Worm (Caenorhabditis elegans) whole organism, L1 larva: ENCODE results near the gene Y41E3.7.
A peak's percentile ranks its signal among the peaks of the same experiment; 100 is the strongest.

Experiments used
- Y116A8C.19 ChIP-seq: sonication (generic microtip); optimal IDR thresholded peaks from 2 replicates; lab custom pipeline; 2016; ENCODE audit warnings: missing compliant biosample characterization, missing genetic modification characterization, borderline replicate concordance
- aha-1 ChIP-seq: fragments of 150-350 bp; optimal IDR thresholded peaks from 2 replicates; lab custom pipeline; 2014; ENCODE audit warnings: missing biosample characterization, missing genetic modification characterization
- alr-1 ChIP-seq: fragments of 200-800 bp; sonication (Bioruptor generic); optimal IDR thresholded peaks from 2 replicates; lab custom pipeline; 2018; ENCODE audit warnings: borderline replicate concordance, mild to moderate bottlenecking, missing genetic modification characterization, missing compliant biosample characterization
- blmp-1 ChIP-seq: fragments of 150-350 bp; optimal IDR thresholded peaks from 2 replicates; lab custom pipeline; 2014; ENCODE audit warnings: missing biosample characterization, missing genetic modification characterization
- ceh-8 ChIP-seq: fragments of 200-800 bp; sonication (Bioruptor generic); optimal IDR thresholded peaks from 2 replicates; lab custom pipeline; 2018; ENCODE audit warnings: mild to moderate bottlenecking, missing genetic modification characterization, moderate library complexity, missing compliant biosample characterization
- ceh-82 ChIP-seq, 3 experiments: fragments of 150-350 bp in 1 of 3; sonication (generic microtip) in 2 of 3; optimal IDR thresholded peaks; 2 replicates each; lab custom pipeline; 2014 to 2017; ENCODE audit warnings: missing biosample characterization in 3 of 3, missing genetic modification characterization in 3 of 3
- ceh-88 ChIP-seq: fragments of 200-800 bp; sonication (Bioruptor generic); IDR thresholded peaks from 2 replicates; pipeline ENCODE4 v1.3.6; 2022; ENCODE audit warnings: missing genetic modification characterization, missing compliant biosample characterization
- dsc-1 ChIP-seq: sonication (generic microtip); optimal IDR thresholded peaks from 2 replicates; lab custom pipeline; 2016; ENCODE audit warnings: mild to moderate bottlenecking, missing genetic modification characterization, missing compliant biosample characterization
- efl-3 ChIP-seq: fragments of 200-800 bp; sonication (Bioruptor generic); optimal IDR thresholded peaks from 2 replicates; lab custom pipeline; 2018; ENCODE audit warnings: mild to moderate bottlenecking, missing genetic modification characterization, missing compliant biosample characterization
- egl-13 ChIP-seq: sonication (generic microtip); optimal IDR thresholded peaks from 2 replicates; lab custom pipeline; 2016; ENCODE audit warnings: missing genotype, missing genetic modification reagents, missing genetic modification characterization, missing compliant biosample characterization
- egl-27 ChIP-seq, 2 experiments: fragments of 150-350 bp in 1 of 2; sonication (generic microtip); optimal IDR thresholded peaks; 3 replicates each; lab custom pipeline; 2017 to 2018; ENCODE audit warnings: missing biosample characterization in 2 of 2, missing genetic modification characterization in 2 of 2, missing genetic modification reagents in 2 of 2
- elt-2 ChIP-seq: sonication (generic microtip); optimal IDR thresholded peaks from 2 replicates; lab custom pipeline; 2016; ENCODE audit warnings: missing genetic modification characterization, mild to moderate bottlenecking, inconsistent platforms, missing compliant biosample characterization, missing genetic modification reagents
- ets-5 ChIP-seq: fragments of 200-800 bp; sonication (Bioruptor generic); IDR thresholded peaks from 2 replicates; pipeline ENCODE4 v1.3.6; 2022; ENCODE audit warnings: missing genetic modification characterization, missing compliant biosample characterization
- fkh-10 ChIP-seq: sonication (generic microtip); optimal IDR thresholded peaks from 2 replicates; lab custom pipeline; 2017; ENCODE audit warnings: missing biosample characterization, missing genetic modification reagents, missing genetic modification characterization
- fkh-4 ChIP-seq: sonication (generic microtip); optimal IDR thresholded peaks from 2 replicates; lab custom pipeline; 2016; ENCODE audit warnings: missing compliant biosample characterization, missing genetic modification characterization, borderline replicate concordance
- fos-1 ChIP-seq: fragments of 150-350 bp; optimal IDR thresholded peaks from 2 replicates; lab custom pipeline; 2014; ENCODE audit warnings: missing biosample characterization, missing genetic modification characterization
- grh-1 ChIP-seq: fragments of 200-800 bp; sonication (Bioruptor generic); IDR thresholded peaks from 2 replicates; pipeline ENCODE4 v1.3.6; 2022; ENCODE audit warnings: missing genetic modification reagents, missing genetic modification characterization, missing compliant biosample characterization
- hpl-2 ChIP-seq: fragments of 150-350 bp; optimal IDR thresholded peaks from 2 replicates; lab custom pipeline; 2014; ENCODE audit warnings: missing biosample characterization, missing genetic modification reagents, missing genetic modification characterization
- lin-14 ChIP-seq: fragments of 200-800 bp; sonication (Bioruptor generic); optimal IDR thresholded peaks from 2 replicates; lab custom pipeline; 2018; ENCODE audit warnings: mild to moderate bottlenecking, missing genetic modification characterization, moderate library complexity, missing compliant biosample characterization
- lin-35 ChIP-seq, 2 experiments: fragments of 150-350 bp; optimal IDR thresholded peaks; 2 replicates each; lab custom pipeline; 2014; ENCODE audit warnings: missing biosample characterization in 2 of 2, missing genetic modification characterization in 2 of 2, missing genetic modification reagents in 2 of 2
- lin-39 ChIP-seq: fragments of 150-350 bp; optimal IDR thresholded peaks from 2 replicates; lab custom pipeline; 2014; ENCODE audit warnings: missing biosample characterization, missing genetic modification reagents, missing genetic modification characterization
- mab-9 ChIP-seq: fragments of 200-800 bp; sonication (Bioruptor generic); IDR thresholded peaks from 2 replicates; pipeline ENCODE4 v1.3.6; 2022; ENCODE audit warnings: missing genetic modification reagents, missing genetic modification characterization, missing compliant biosample characterization
- mdl-1 ChIP-seq, 2 experiments: fragments of 150-350 bp; optimal IDR thresholded peaks; 2 replicates each; lab custom pipeline; 2014 to 2017; ENCODE audit warnings: missing biosample characterization in 2 of 2, missing genetic modification characterization in 2 of 2, inconsistent platforms in 1 of 2
- mef-2 ChIP-seq: fragments of 150-350 bp; optimal IDR thresholded peaks from 2 replicates; lab custom pipeline; 2014; ENCODE audit warnings: missing biosample characterization, missing genetic modification characterization
- nhr-11 ChIP-seq: fragments of 150-350 bp; optimal IDR thresholded peaks from 2 replicates; lab custom pipeline; 2014; ENCODE audit warnings: missing biosample characterization, missing genetic modification characterization
- nhr-12 ChIP-seq: sonication (generic microtip); optimal IDR thresholded peaks from 2 replicates; lab custom pipeline; 2017; ENCODE audit warnings: missing biosample characterization, missing genetic modification characterization
- nhr-19 ChIP-seq: fragments of 200-800 bp; sonication (Bioruptor generic); conservative IDR thresholded peaks from 2 replicates; pipeline ENCODE4 v1.3.6; 2022; ENCODE audit warnings: missing genetic modification characterization, missing compliant biosample characterization
- nhr-20 ChIP-seq: sonication (generic microtip); optimal IDR thresholded peaks from 2 replicates; lab custom pipeline; 2016; ENCODE audit warnings: mild to moderate bottlenecking, missing genetic modification characterization, missing compliant biosample characterization
- nhr-28 ChIP-seq: fragments of 150-350 bp; optimal IDR thresholded peaks from 2 replicates; lab custom pipeline; 2014; ENCODE audit warnings: missing biosample characterization, missing genetic modification characterization
- nhr-71 ChIP-seq: sonication (generic microtip); optimal IDR thresholded peaks from 2 replicates; lab custom pipeline; 2016; ENCODE audit warnings: mild to moderate bottlenecking, missing genetic modification characterization, moderate library complexity, missing compliant biosample characterization
- nhr-76 ChIP-seq: sonication (generic microtip); optimal IDR thresholded peaks from 2 replicates; lab custom pipeline; 2017; ENCODE audit warnings: missing biosample characterization, missing genetic modification characterization
- nhr-77 ChIP-seq: fragments of 150-350 bp; optimal IDR thresholded peaks from 2 replicates; lab custom pipeline; 2014; ENCODE audit warnings: missing biosample characterization, missing genetic modification characterization
- nhr-84 ChIP-seq: sonication (generic microtip); optimal IDR thresholded peaks from 2 replicates; lab custom pipeline; 2017; ENCODE audit warnings: missing biosample characterization, missing genetic modification characterization
- rnt-1 ChIP-seq: sonication (generic microtip); optimal IDR thresholded peaks from 2 replicates; lab custom pipeline; 2016; ENCODE audit warnings: mild to moderate bottlenecking, missing genetic modification characterization, moderate library complexity, missing compliant biosample characterization
- skn-1 ChIP-seq: fragments of 150-350 bp; optimal IDR thresholded peaks from 2 replicates; lab custom pipeline; 2014; ENCODE audit warnings: missing biosample characterization, missing genetic modification characterization
- sox-4 ChIP-seq: sonication (generic microtip); optimal IDR thresholded peaks from 2 replicates; lab custom pipeline; 2016; ENCODE audit warnings: missing genetic modification characterization, missing compliant biosample characterization
- sup-37 ChIP-seq: fragments of 200-800 bp; sonication (Bioruptor generic); optimal IDR thresholded peaks from 2 replicates; lab custom pipeline; 2018; ENCODE audit warnings: mild to moderate bottlenecking, missing genetic modification characterization, missing compliant biosample characterization
- tbx-2 ChIP-seq: sonication (generic microtip); optimal IDR thresholded peaks from 2 replicates; lab custom pipeline; 2016; ENCODE audit warnings: missing genetic modification characterization, missing compliant biosample characterization
- tlp-1 ChIP-seq: fragments of 150-350 bp; optimal IDR thresholded peaks from 2 replicates; lab custom pipeline; 2014; ENCODE audit warnings: missing biosample characterization, missing genetic modification characterization
- unc-130 ChIP-seq: fragments of 150-350 bp; optimal IDR thresholded peaks from 2 replicates; lab custom pipeline; 2017; ENCODE audit warnings: missing biosample characterization, missing genetic modification characterization, inconsistent platforms
- unc-30 ChIP-seq: sonication (generic microtip); optimal IDR thresholded peaks from 2 replicates; lab custom pipeline; 2017; ENCODE audit warnings: missing biosample characterization, missing genetic modification characterization
- unc-62 ChIP-seq: fragments of 150-350 bp; optimal IDR thresholded peaks from 2 replicates; lab custom pipeline; 2014; ENCODE audit warnings: missing biosample characterization, missing genetic modification reagents, missing genetic modification characterization
- unc-86 ChIP-seq: sonication (generic microtip); optimal IDR thresholded peaks from 2 replicates; lab custom pipeline; 2016; ENCODE audit warnings: missing genetic modification characterization, missing compliant biosample characterization
- unc-98 ChIP-seq: fragments of 200-800 bp; sonication (Bioruptor generic); IDR thresholded peaks from 2 replicates; pipeline ENCODE4 v1.3.6; 2022; ENCODE audit warnings: missing genetic modification characterization, missing compliant biosample characterization
- xbp-1 ChIP-seq: sonication (generic microtip); optimal IDR thresholded peaks from 2 replicates; lab custom pipeline; 2016; ENCODE audit warnings: missing genetic modification characterization, missing compliant biosample characterization
- zag-1 ChIP-seq: fragments of 150-350 bp; optimal IDR thresholded peaks from 2 replicates; lab custom pipeline; 2014; ENCODE audit warnings: missing biosample characterization, missing genetic modification characterization
- zip-4 ChIP-seq: fragments of 200-800 bp; sonication (Bioruptor generic); optimal IDR thresholded peaks from 2 replicates; lab custom pipeline; 2018; ENCODE audit warnings: mild to moderate bottlenecking, missing genetic modification characterization, moderate library complexity, missing compliant biosample characterization
- ztf-11 ChIP-seq, 2 experiments: sonication (generic microtip); optimal IDR thresholded peaks; 2 replicates each; lab custom pipeline; 2016 to 2017; ENCODE audit warnings: missing genetic modification characterization in 2 of 2, missing biosample characterization in 1 of 2, missing compliant biosample characterization in 1 of 2

The Y41E3.7 gene

ce11 chrIV:15020958-15021357 is 7.1 kb downstream of the Y41E3.7 start (continued):
- TF ChIP-seq unc-98 (no peak), fos-1 (no peak), tbx-2 (peak; percentile 34), egl-13 (tag; lab: Kevin White, UChicago) (peak; percentile 45), unc-130 (tag; lab: Kevin White, UChicago) (no peak), mef-2 (tag; lab: Kevin White, UChicago) (no peak)

- TF ChIP-seq fkh-4 (tag; lab: Kevin White, UChicago) = no peak
- no peak for TF ChIP-seq nhr-71 (tag; lab: Kevin White, UChicago)
Measured at ce11 chrIV:15024426-15024825, 10.6 kb downstream of the Y41E3.7 start.

- TF ChIP-seq unc-86 (tag; lab: Kevin White, UChicago) = no peak
- no peak for TF ChIP-seq zag-1 (tag; lab: Kevin White, UChicago)
- no peak for TF ChIP-seq lin-14
- no peak for TF ChIP-seq fkh-10 (GFP tag; lab: Kevin White, UChicago)
- no peak for TF ChIP-seq ets-5 (GFP tag; lab: Robert Waterston, UW)
- peak; percentile 65 for TF ChIP-seq nhr-71 (tag; lab: Kevin White, UChicago)
- peak; percentile 89 to 95 for TF ChIP-seq lin-35 (GFP tag; optimal IDR thresholded peaks at IDR 0.05; lab: Kevin White, UChicago)
- TF ChIP-seq grh-1 (GFP tag; lab: Robert Waterston, UW) = no peak
- TF ChIP-seq nhr-76 = no peak
- TF ChIP-seq nhr-84 (tag; lab: Kevin White, UChicago) = no peak
- TF ChIP-seq alr-1 = no peak
- no peak for TF ChIP-seq Y116A8C.19
- no peak for TF ChIP-seq fos-1
- TF ChIP-seq nhr-19 (GFP tag; lab: Robert Waterston, UW) = no peak
- no peak for TF ChIP-seq efl-3 (GFP tag; lab: Kevin White, UChicago)
- TF ChIP-seq lin-39 (tag; lab: Kevin White, UChicago) = no peak
- peak in 2 of 3 experiments; percentile 25 to 55 for TF ChIP-seq ceh-82 (tag; optimal IDR thresholded peaks at IDR 0.05; lab: Kevin White, UChicago)
- TF ChIP-seq mef-2 (tag; lab: Kevin White, UChicago) = no peak
- TF ChIP-seq nhr-77 = peak; percentile 10
- TF ChIP-seq nhr-12 = no peak
- TF ChIP-seq unc-30 (tag; lab: Kevin White, UChicago) = no peak
- no peak for TF ChIP-seq sup-37
- peak; percentile 59 for TF ChIP-seq xbp-1
- no peak for TF ChIP-seq unc-130 (tag; lab: Kevin White, UChicago)
- no peak for TF ChIP-seq nhr-11
- no peak for TF ChIP-seq mab-9
- TF ChIP-seq fkh-4 (tag; lab: Kevin White, UChicago) = no peak
- no peak for TF ChIP-seq sox-4 (tag; lab: Kevin White, UChicago)
- peak; percentile 4 for TF ChIP-seq egl-13 (tag; lab: Kevin White, UChicago)
- no peak for TF ChIP-seq unc-62 (GFP tag; lab: Kevin White, UChicago)
- peak; percentile 34 for TF ChIP-seq nhr-20 (tag; lab: Kevin White, UChicago)
- no peak for TF ChIP-seq mdl-1 (tag; optimal IDR thresholded peaks at IDR 0.05; lab: Kevin White, UChicago)
- TF ChIP-seq egl-27 (tag; optimal IDR thresholded peaks at IDR 0.05; lab: Kevin White, UChicago) = no peak
- TF ChIP-seq ztf-11 (tag; optimal IDR thresholded peaks at IDR 0.05; lab: Kevin White, UChicago) = no peak
- no peak for TF ChIP-seq nhr-28 (tag; lab: Kevin White, UChicago)
- no peak for TF ChIP-seq zip-4 (GFP tag; lab: Kevin White, UChicago)
- TF ChIP-seq skn-1 (tag; lab: Kevin White, UChicago) = peak; percentile 73
- peak; percentile 35 for TF ChIP-seq rnt-1 (tag; lab: Kevin White, UChicago)
- no peak for TF ChIP-seq ceh-88 (GFP tag; lab: Robert Waterston, UW)
- TF ChIP-seq hpl-2 (GFP tag; lab: Kevin White, UChicago) = no peak
- TF ChIP-seq ceh-8 (GFP tag; lab: Kevin White, UChicago) = no peak
- no peak for TF ChIP-seq tlp-1
- peak; percentile 66 for TF ChIP-seq blmp-1 (tag; lab: Kevin White, UChicago)
- no peak for TF ChIP-seq aha-1 (tag; lab: Kevin White, UChicago)
- TF ChIP-seq dsc-1 (tag; lab: Kevin White, UChicago) = peak; percentile 0
- no peak for TF ChIP-seq elt-2 (tag; lab: Kevin White, UChicago)
Measured at ce11 chrIV:15025384-15025783, 11.5 kb downstream of the Y41E3.7 start, which contains the start of gene fcd-2. Gene fcd-2, plus strand, starts transcription at chrIV:15025710.
